Fruit fly (Drosophila melanogaster): ENCODE results near the gene Ret.

DNA sequence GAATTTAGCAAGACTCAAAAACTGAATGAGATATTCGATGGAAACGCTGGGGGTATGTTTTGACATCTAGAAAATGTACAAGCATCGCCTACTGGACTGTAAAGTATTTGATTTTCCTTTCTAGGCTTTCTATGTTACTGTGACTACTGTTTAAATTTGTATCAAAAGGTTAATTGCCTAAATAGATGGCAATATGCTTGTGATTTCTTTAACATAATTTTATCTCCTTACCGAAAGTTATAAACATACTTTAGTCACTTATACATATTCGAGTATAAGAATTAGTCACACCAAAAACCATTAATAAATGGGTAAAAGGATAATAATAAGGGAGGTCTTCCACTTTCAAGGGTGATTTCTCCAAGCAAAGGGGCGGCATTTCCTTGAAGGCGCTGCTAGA lies 4.1 kb upstream of the Ret start, which contains the start of gene CG31988:
- TF ChIP-seq insv (optimal IDR thresholded peaks at IDR 0.05) (no peak), h (optimal IDR thresholded peaks at IDR 0.05) (no peak), Myc (optimal IDR thresholded peaks at IDR 0.05) (no peak), ttk (optimal IDR thresholded peaks at IDR 0.05) (no peak)

Data from Kc167 (cell line).